Fruit fly (Drosophila melanogaster) whole organism, adult: Measurements from ENCODE around the gene NPFR.

Source experiments
- CG33017 ChIP-seq: fragments of 200-800 bp; sonication (Bioruptor generic); optimal IDR thresholded peaks from 2 replicates; lab custom pipeline; 2018; ENCODE audit warnings: missing biosample characterization, mild to moderate bottlenecking, missing genetic modification characterization, moderate library complexity
- CG5204 ChIP-seq: fragments of 200-800 bp; sonication (Bioruptor generic); optimal IDR thresholded peaks from 2 replicates; lab custom pipeline; 2016; ENCODE audit warnings: missing biosample characterization, missing genetic modification characterization
- Hr96 ChIP-seq: fragments of 200-800 bp; sonication (Bioruptor generic); optimal IDR thresholded peaks from 2 replicates; lab custom pipeline; 2016; ENCODE audit warnings: missing biosample characterization, missing genetic modification characterization
- cic ChIP-seq: fragments of 200-800 bp; sonication (Bioruptor generic); optimal IDR thresholded peaks from 2 replicates; lab custom pipeline; 2017; ENCODE audit warnings: missing biosample characterization, mild to moderate bottlenecking, missing genetic modification characterization, moderate library complexity
- kay ChIP-seq: fragments of 200-800 bp; sonication (Bioruptor generic); peaks from one replicate; lab custom pipeline; 2016; ENCODE audit warnings: missing biosample characterization, missing genetic modification characterization, borderline replicate concordance
- tj ChIP-seq: fragments of 200-800 bp; sonication (Bioruptor generic); optimal IDR thresholded peaks from 3 replicates; lab custom pipeline; 2017; ENCODE audit warnings: missing biosample characterization, mild to moderate bottlenecking, missing genetic modification characterization, moderate library complexity
- toe ChIP-seq: fragments of 200-800 bp; sonication (Bioruptor generic); optimal IDR thresholded peaks from 2 replicates; lab custom pipeline; 2016; ENCODE audit warnings: missing biosample characterization, missing genetic modification characterization

DNA sequence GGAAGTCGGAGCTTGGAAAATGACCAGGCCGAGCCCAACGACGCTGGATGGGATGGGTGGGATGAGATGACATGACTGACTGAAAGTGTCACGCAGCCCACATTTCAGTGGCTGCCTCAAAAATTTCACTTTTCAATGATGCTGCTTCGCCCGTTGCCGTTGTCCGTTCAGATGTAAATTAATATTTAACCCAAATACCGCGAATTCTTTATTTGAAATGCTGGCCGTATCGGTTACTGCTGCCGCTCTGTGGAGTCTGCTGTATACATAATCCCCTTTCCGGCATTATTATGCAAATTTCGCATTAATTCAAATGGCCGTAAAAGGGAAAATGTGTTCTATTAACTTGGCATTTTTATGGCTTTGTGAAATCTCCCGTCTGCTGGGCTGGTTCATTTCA lies 43.2 kb downstream of the NPFR start:
- no peak for TF ChIP-seq Hr96 (GFP tag; lab: Kevin White, UChicago)
- no peak for TF ChIP-seq CG33017 (tag; lab: Kevin White, UChicago)
- TF ChIP-seq toe = no peak
- TF ChIP-seq kay (GFP tag; lab: Kevin White, UChicago) = no peak
- no peak for TF ChIP-seq CG5204 (GFP tag; lab: Kevin White, UChicago)
- no peak for TF ChIP-seq tj
- TF ChIP-seq cic (GFP tag; lab: Kevin White, UChicago) = no peak
